Fruit fly (Drosophila melanogaster) whole organism, embryonic: ENCODE data around the gene CG13690.

Experiments used
- CG10209 ChIP-seq: fragments of 200-800 bp; sonication (Bioruptor generic); optimal IDR thresholded peaks from 3 replicates; lab custom pipeline; 2017; ENCODE audit warnings: missing biosample characterization, mild to moderate bottlenecking, missing genetic modification characterization, missing genetic modification reagents
- CG10274 ChIP-seq: fragments of 200-800 bp; sonication (Bioruptor generic); optimal IDR thresholded peaks from 3 replicates; lab custom pipeline; 2017; ENCODE audit warnings: missing biosample characterization, mild to moderate bottlenecking, missing genetic modification characterization
- CG10959 ChIP-seq: fragments of 200-800 bp; sonication (Bioruptor generic); IDR thresholded peaks from 2 replicates; pipeline ENCODE4 v1.3.6; 2022; ENCODE audit warnings: missing biosample characterization, missing genetic modification characterization
- CG11085 ChIP-seq: fragments of 200-800 bp; sonication (Bioruptor generic); IDR thresholded peaks from 2 replicates; pipeline ENCODE4 v1.3.6; 2022; ENCODE audit warnings: missing biosample characterization, missing genetic modification characterization
- CG11696 ChIP-seq: fragments of 200-800 bp; sonication (Bioruptor generic); IDR thresholded peaks from 2 replicates; pipeline ENCODE4 v1.3.6; 2022; ENCODE audit warnings: missing biosample characterization, missing genetic modification characterization
- CG12391 ChIP-seq: fragments of 200-800 bp; sonication (Bioruptor generic); optimal IDR thresholded peaks from 3 replicates; lab custom pipeline; 2018; ENCODE audit warnings: missing biosample characterization, mild to moderate bottlenecking, missing genetic modification characterization, moderate library complexity
- CG14441 ChIP-seq: fragments of 200-800 bp; sonication (Bioruptor generic); IDR thresholded peaks from 2 replicates; pipeline ENCODE4 v1.3.6; 2022; ENCODE audit warnings: missing biosample characterization, missing genetic modification characterization
- CG14667 ChIP-seq: fragments of 200-800 bp; sonication (Bioruptor generic); IDR thresholded peaks from 2 replicates; pipeline ENCODE4 v1.3.6; 2022; ENCODE audit warnings: missing biosample characterization, missing genetic modification characterization
- CG15514 ChIP-seq: fragments of 200-800 bp; sonication (Bioruptor generic); optimal IDR thresholded peaks from 3 replicates; lab custom pipeline; 2017; ENCODE audit warnings: missing biosample characterization, missing genetic modification characterization, mild to moderate bottlenecking, moderate library complexity, missing genetic modification reagents
- CG16815 ChIP-seq: fragments of 200-800 bp; sonication (Bioruptor generic); optimal IDR thresholded peaks from 3 replicates; lab custom pipeline; 2017; ENCODE audit warnings: missing biosample characterization, mild to moderate bottlenecking, missing genetic modification characterization
- CG17829 ChIP-seq: fragments of 200-800 bp; optimal IDR thresholded peaks from 2 replicates; lab custom pipeline; 2019; ENCODE audit warnings: missing biosample characterization, mild to moderate bottlenecking, missing genetic modification characterization, moderate library complexity
- CG18262 ChIP-seq: fragments of 200-800 bp; optimal IDR thresholded peaks from 3 replicates; lab custom pipeline; 2019; ENCODE audit warnings: missing biosample characterization, mild to moderate bottlenecking, missing genetic modification characterization, moderate library complexity
- CG2116 ChIP-seq: fragments of 200-800 bp; sonication (Bioruptor generic); optimal IDR thresholded peaks from 3 replicates; lab custom pipeline; 2018; ENCODE audit warnings: missing biosample characterization, mild to moderate bottlenecking, missing genetic modification characterization
- CG2889 ChIP-seq: fragments of 200-800 bp; sonication (Bioruptor generic); IDR thresholded peaks from 3 replicates; pipeline ENCODE4 v1.3.6; 2022; ENCODE audit warnings: missing biosample characterization, missing genetic modification characterization
- CG31224 ChIP-seq: fragments of 200-800 bp; sonication (Bioruptor generic); IDR thresholded peaks from 2 replicates; pipeline ENCODE4 v1.3.6; 2022; ENCODE audit warnings: missing biosample characterization, missing genetic modification characterization
- CG31441 ChIP-seq: fragments of 200-800 bp; sonication (Bioruptor generic); IDR thresholded peaks from 2 replicates; pipeline ENCODE4 v1.3.6; 2022; ENCODE audit warnings: missing biosample characterization, missing genetic modification characterization
- CG3995 ChIP-seq: fragments of 200-800 bp; sonication (Bioruptor generic); optimal IDR thresholded peaks from 3 replicates; lab custom pipeline; 2016; ENCODE audit warnings: missing biosample characterization, missing genetic modification characterization
- CG6175 ChIP-seq: fragments of 200-800 bp; sonication (Bioruptor generic); IDR thresholded peaks from 3 replicates; pipeline ENCODE4 v1.3.6; 2022; ENCODE audit warnings: missing biosample characterization, missing genetic modification characterization
- CG7372 ChIP-seq: fragments of 200-800 bp; sonication (Bioruptor generic); IDR thresholded peaks from 2 replicates; pipeline ENCODE4 v1.3.6; 2022; ENCODE audit warnings: missing biosample characterization, missing genetic modification characterization
- CG7963 ChIP-seq: fragments of 200-800 bp; sonication (Bioruptor generic); IDR thresholded peaks from 3 replicates; pipeline ENCODE4 v1.3.6; 2022; ENCODE audit warnings: missing biosample characterization, missing genetic modification characterization; ENCODE audit not compliant: partially characterized antibody
- CG9437 ChIP-seq: fragments of 200-800 bp; sonication (Bioruptor generic); optimal IDR thresholded peaks from 2 replicates; lab custom pipeline; 2018; ENCODE audit warnings: missing biosample characterization, mild to moderate bottlenecking, missing genetic modification characterization
- Dbx ChIP-seq: fragments of 200-800 bp; sonication (Bioruptor generic); IDR thresholded peaks from 3 replicates; pipeline ENCODE4 v1.3.6; 2022; ENCODE audit warnings: missing biosample characterization, missing genetic modification characterization
- Dll ChIP-seq: fragments of 200-800 bp; sonication (Bioruptor generic); IDR thresholded peaks from 4 replicates; pipeline ENCODE4 v1.3.6; 2022; ENCODE audit warnings: missing biosample characterization, missing genetic modification characterization; ENCODE audit not compliant: partially characterized antibody
- ERR ChIP-seq: fragments of 200-800 bp; sonication (Bioruptor generic); optimal IDR thresholded peaks from 2 replicates; lab custom pipeline; 2016; ENCODE audit warnings: missing biosample characterization, missing genetic modification characterization
- Ets65A ChIP-seq: fragments of 200-800 bp; sonication (Bioruptor generic); peaks from one replicate; lab custom pipeline; 2016; ENCODE audit warnings: missing biosample characterization, missing genetic modification characterization
- HHEX ChIP-seq: fragments of 200-800 bp; sonication (Bioruptor generic); optimal IDR thresholded peaks from 3 replicates; lab custom pipeline; 2017; ENCODE audit warnings: missing biosample characterization, mild to moderate bottlenecking, missing genetic modification characterization, missing genetic modification reagents
- Hand ChIP-seq: fragments of 200-800 bp; sonication (Bioruptor generic); optimal IDR thresholded peaks from 2 replicates; lab custom pipeline; 2017; ENCODE audit warnings: mild to moderate bottlenecking, missing biosample characterization, missing genetic modification reagents, missing genetic modification characterization
- Hmx ChIP-seq: fragments of 200-800 bp; sonication (Bioruptor generic); optimal IDR thresholded peaks from 2 replicates; lab custom pipeline; 2016; ENCODE audit warnings: missing biosample characterization, missing genetic modification characterization
- Myb ChIP-seq: fragments of 200-800 bp; sonication (Bioruptor generic); optimal IDR thresholded peaks from 2 replicates; lab custom pipeline; 2016; ENCODE audit warnings: missing biosample characterization, missing genetic modification characterization
- Neu2 ChIP-seq: fragments of 200-800 bp; sonication (Bioruptor generic); optimal IDR thresholded peaks from 3 replicates; lab custom pipeline; 2016; ENCODE audit warnings: missing biosample characterization, missing genetic modification characterization, borderline replicate concordance
- Opbp ChIP-seq: fragments of 200-800 bp; sonication (Bioruptor generic); IDR thresholded peaks from 3 replicates; pipeline ENCODE4 v1.3.6; 2022; ENCODE audit warnings: missing biosample characterization, missing genetic modification characterization; ENCODE audit not compliant: partially characterized antibody
- Sin3A ChIP-seq: fragments of >200 bp; optimal IDR thresholded peaks from 2 replicates; lab custom pipeline; 2018
- btn ChIP-seq: fragments of 200-800 bp; sonication (Bioruptor generic); optimal IDR thresholded peaks from 2 replicates; lab custom pipeline; 2016; ENCODE audit warnings: missing biosample characterization, missing genetic modification characterization
- cad ChIP-seq: fragments of >200 bp; optimal IDR thresholded peaks from 2 replicates; lab custom pipeline; 2017; ENCODE audit warnings: missing biosample characterization, missing genetic modification characterization
- dati ChIP-seq: fragments of 200-800 bp; sonication (Bioruptor generic); IDR thresholded peaks from 2 replicates; pipeline ENCODE4 v1.3.6; 2022; ENCODE audit warnings: missing biosample characterization, missing genetic modification characterization
- dmrt11E ChIP-seq: fragments of 200-800 bp; sonication (Bioruptor generic); optimal IDR thresholded peaks from 3 replicates; lab custom pipeline; 2018; ENCODE audit warnings: missing biosample characterization, mild to moderate bottlenecking, missing genetic modification characterization, moderate library complexity
- fru ChIP-seq: fragments of >200 bp; optimal IDR thresholded peaks from 2 replicates; lab custom pipeline; 2017
- gcm2 ChIP-seq: fragments of 200-800 bp; sonication (Bioruptor generic); optimal IDR thresholded peaks from 2 replicates; lab custom pipeline; 2016; ENCODE audit warnings: missing biosample characterization, missing genetic modification characterization
- grn ChIP-seq: fragments of 200-800 bp; sonication (Bioruptor generic); optimal IDR thresholded peaks from 3 replicates; lab custom pipeline; 2017; ENCODE audit warnings: missing biosample characterization, missing genetic modification characterization
- gro ChIP-seq: fragments of 200-800 bp; sonication (Bioruptor generic); optimal IDR thresholded peaks from 2 replicates; lab custom pipeline; 2016; ENCODE audit warnings: missing biosample characterization, missing genetic modification characterization
- hkb ChIP-seq, 2 experiments: fragments of 200-800 bp in 1 of 2; fragments of >200 bp in 1 of 2; sonication (Bioruptor generic) in 1 of 2; IDR thresholded peaks in 1 of 2; optimal IDR thresholded peaks in 1 of 2; 2 replicates each; pipeline versions ENCODE4 v1.3.6 to Lab custom; 2017 to 2022; ENCODE audit warnings: missing biosample characterization in 1 of 2, missing genetic modification characterization in 1 of 2
- kni ChIP-seq: fragments of 200-800 bp; sonication (Bioruptor generic); optimal IDR thresholded peaks from 3 replicates; lab custom pipeline; 2017; ENCODE audit warnings: mild to moderate bottlenecking, missing biosample characterization, missing genetic modification reagents, missing genetic modification characterization
- pzg ChIP-seq: fragments of 200-800 bp; sonication (Bioruptor generic); optimal IDR thresholded peaks from 3 replicates; lab custom pipeline; 2018; ENCODE audit warnings: missing biosample characterization, mild to moderate bottlenecking, missing genetic modification characterization, moderate library complexity
- repo ChIP-seq: fragments of 200-800 bp; sonication (Bioruptor generic); optimal IDR thresholded peaks from 2 replicates; lab custom pipeline; 2016; ENCODE audit warnings: missing biosample characterization, missing genetic modification characterization
- salm ChIP-seq: fragments of 200-800 bp; sonication (Bioruptor generic); optimal IDR thresholded peaks from 2 replicates; lab custom pipeline; 2018; ENCODE audit warnings: missing biosample characterization, mild to moderate bottlenecking, missing genetic modification characterization
- scrt ChIP-seq: fragments of 200-800 bp; sonication (Bioruptor generic); optimal IDR thresholded peaks from 2 replicates; lab custom pipeline; 2018; ENCODE audit warnings: missing biosample characterization, mild to moderate bottlenecking, missing genetic modification characterization, moderate library complexity
- tap ChIP-seq: fragments of 200-800 bp; optimal IDR thresholded peaks from 3 replicates; lab custom pipeline; 2019; ENCODE audit warnings: missing biosample characterization, mild to moderate bottlenecking, missing genetic modification characterization, moderate library complexity
- trem ChIP-seq: fragments of 200-800 bp; optimal IDR thresholded peaks from 3 replicates; lab custom pipeline; 2019; ENCODE audit warnings: missing biosample characterization, mild to moderate bottlenecking, missing genetic modification characterization, moderate library complexity
- tup ChIP-seq: fragments of 200-800 bp; sonication (Bioruptor generic); optimal IDR thresholded peaks from 2 replicates; lab custom pipeline; 2016; ENCODE audit warnings: missing biosample characterization, mild to moderate bottlenecking, missing genetic modification characterization, moderate library complexity

CG13690 gene

dm6 chr2L:414593-415399, 4.7 kb downstream of the CG13690 start, which contains the start of the genes AP-2alpha and ebi (continued):
- no peak for TF ChIP-seq cad (GFP tag; lab: Kevin White, UChicago)
- no peak for TF ChIP-seq CG7963
- peak; percentile 75 for TF ChIP-seq ERR (GFP tag; lab: Kevin White, UChicago)
- peak; percentile 87 for TF ChIP-seq trem (tag; lab: Kevin White, UChicago)
- peak; percentile 79 for TF ChIP-seq CG9437 (GFP tag; lab: Kevin White, UChicago)
- peak; percentile 93 for TF ChIP-seq CG12391 (tag; lab: Kevin White, UChicago)
- peak; percentile 79 for TF ChIP-seq CG18262 (tag; lab: Kevin White, UChicago)
- peak; percentile 81 for TF ChIP-seq repo (GFP tag; lab: Kevin White, UChicago)
- TF ChIP-seq Myb = peak; percentile 83
- peak; percentile 44 for TF ChIP-seq grn (GFP tag; lab: Kevin White, UChicago)
- TF ChIP-seq Hand (GFP tag; lab: Kevin White, UChicago) = peak; percentile 58
- peak; percentile 100 for TF ChIP-seq Ets65A
- peak; percentile 86 for TF ChIP-seq CG15514 (GFP tag; lab: Kevin White, UChicago)
- TF ChIP-seq CG14441 (GFP tag; lab: Robert Waterston, UW) = peak; percentile 89
- peak; percentile 81 for TF ChIP-seq CG31224 (GFP tag; lab: Robert Waterston, UW)
- peak; percentile 63 for TF ChIP-seq CG10274
- no peak for TF ChIP-seq scrt (GFP tag; lab: Kevin White, UChicago)
- TF ChIP-seq hkb (optimal IDR thresholded peaks at IDR 0.05; lab: Kevin White, UChicago) = peak; percentile 92
- peak; percentile 81 for TF ChIP-seq hkb (GFP tag; IDR thresholded peaks at IDR 0.05; lab: Robert Waterston, UW)
- TF ChIP-seq fru = no peak
- peak; percentile 86 for TF ChIP-seq CG10209 (GFP tag; lab: Kevin White, UChicago)
- TF ChIP-seq CG6175 (GFP tag; lab: Robert Waterston, UW) = peak; percentile 76
- peak; percentile 68 for TF ChIP-seq HHEX (GFP tag; lab: Kevin White, UChicago)
- TF ChIP-seq CG16815 (GFP tag; lab: Kevin White, UChicago) = peak; percentile 92
- peak; percentile 68 for TF ChIP-seq CG3995
- no peak; the same call in 1 of the 2 replicates for TF ChIP-seq CG31441 (GFP tag; lab: Robert Waterston, UW)
- TF ChIP-seq CG2116 (GFP tag; lab: Kevin White, UChicago) = peak; percentile 83
- TF ChIP-seq Opbp (GFP tag; lab: Robert Waterston, UW) = peak; percentile 48; the same call in 1 of the 3 replicates
- 0 out of 2 replicates have a peak, but pooled peaks have one; percentile 10 for TF ChIP-seq CG11696
- TF ChIP-seq Sin3A (lab: Kevin White, UChicago) = peak; percentile 100
- TF ChIP-seq Dll (GFP tag; lab: Robert Waterston, UW) = no peak
- TF ChIP-seq CG17829 (tag; lab: Kevin White, UChicago) = peak; percentile 86
- TF ChIP-seq Dbx (GFP tag; lab: Robert Waterston, UW) = peak; percentile 91
- TF ChIP-seq kni = peak; percentile 57
- peak; percentile 88 for TF ChIP-seq CG7372 (GFP tag; lab: Robert Waterston, UW)
- peak; percentile 87 for TF ChIP-seq gro (GFP tag; lab: Kevin White, UChicago)
- TF ChIP-seq tup (GFP tag; lab: Kevin White, UChicago) = peak; percentile 61
- TF ChIP-seq tap (tag; lab: Kevin White, UChicago) = no peak
- peak; percentile 78 for TF ChIP-seq CG11085
- no peak for TF ChIP-seq dati
- TF ChIP-seq gcm2 (GFP tag; lab: Kevin White, UChicago) = peak; percentile 57
- peak; percentile 66 for TF ChIP-seq Hmx (GFP tag; lab: Kevin White, UChicago)
- peak; percentile 54 for TF ChIP-seq salm (tag; lab: Kevin White, UChicago)
- peak; percentile 69 for TF ChIP-seq CG10959 (GFP tag; lab: Robert Waterston, UW)
- peak; percentile 82 for TF ChIP-seq pzg (GFP tag; lab: Kevin White, UChicago)
- TF ChIP-seq CG2889 (GFP tag; lab: Robert Waterston, UW) = peak; percentile 83
- peak; percentile 79 for TF ChIP-seq Neu2
- TF ChIP-seq CG14667 (GFP tag; lab: Robert Waterston, UW) = peak; percentile 86
- peak; percentile 84 for TF ChIP-seq dmrt11E (tag; lab: Kevin White, UChicago)
- TF ChIP-seq btn (GFP tag; lab: Kevin White, UChicago) = peak; percentile 80
